Fruit fly (Drosophila melanogaster) ovary, adult (tissue): ENCODE results near the gene CG12985.
A peak's percentile ranks its signal among the peaks of the same experiment; 100 is the strongest.

Experiments used
- CG17801 ChIP-seq: fragments of 200-800 bp; optimal IDR thresholded peaks from 2 replicates; lab custom pipeline; 2019; ENCODE audit warnings: missing biosample characterization, mild to moderate bottlenecking, missing genetic modification characterization, moderate library complexity; ENCODE audit not compliant: partially characterized antibody

Gene CG12985

DNA sequence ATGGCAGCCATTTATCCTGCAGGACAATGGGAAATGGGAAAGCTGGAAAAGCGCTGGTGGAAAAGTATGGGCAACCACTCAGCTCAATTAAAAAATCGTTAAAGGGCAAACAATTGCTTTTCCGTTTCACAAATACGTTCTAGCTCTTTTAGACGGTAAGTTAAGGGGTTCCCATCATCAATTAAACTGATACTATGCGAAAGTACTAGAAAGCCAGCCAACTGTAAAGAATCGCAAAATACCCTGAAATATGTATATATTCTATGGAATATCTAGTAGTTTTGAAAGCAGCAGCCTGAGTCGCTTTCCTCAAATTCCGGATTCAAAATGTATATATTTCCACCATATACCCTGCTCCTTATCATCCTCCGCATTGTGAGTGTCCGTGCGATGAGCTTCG lies at the start of gene CG12985:
CG12985 (plus strand) TSS at position 301 of the 400 bp plus-strand sequence.
- TF ChIP-seq CG17801 (GFP tag; lab: Kevin White, UChicago), result no peak

- TF ChIP-seq CG17801 (GFP tag; lab: Kevin White, UChicago), result no peak
Observed at dm6 chrX:17833986-17834385, 49.5 kb upstream of the CG12985 start.

DNA sequence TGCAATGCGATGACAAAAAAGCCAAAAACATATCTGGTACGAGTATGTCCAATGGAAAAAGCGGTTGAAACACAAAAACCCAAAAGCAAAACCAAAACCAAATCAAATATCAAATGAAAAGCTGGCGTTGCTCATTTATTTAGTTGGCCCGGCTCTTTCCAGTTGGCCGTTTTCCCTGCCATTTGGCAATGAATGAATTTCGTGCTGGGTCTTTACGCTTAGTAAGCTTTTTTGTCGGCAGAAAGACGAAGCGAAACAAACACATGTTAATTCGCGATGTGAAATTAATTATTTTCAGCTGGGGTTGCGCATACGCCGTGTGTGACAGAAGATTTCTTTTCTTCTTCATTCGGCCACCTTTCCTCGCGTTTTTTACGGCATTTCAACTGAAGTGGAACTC lies 48.8 kb upstream of the CG12985 start:
- peak; percentile 24 for TF ChIP-seq CG17801 (GFP tag; lab: Kevin White, UChicago)

DNA sequence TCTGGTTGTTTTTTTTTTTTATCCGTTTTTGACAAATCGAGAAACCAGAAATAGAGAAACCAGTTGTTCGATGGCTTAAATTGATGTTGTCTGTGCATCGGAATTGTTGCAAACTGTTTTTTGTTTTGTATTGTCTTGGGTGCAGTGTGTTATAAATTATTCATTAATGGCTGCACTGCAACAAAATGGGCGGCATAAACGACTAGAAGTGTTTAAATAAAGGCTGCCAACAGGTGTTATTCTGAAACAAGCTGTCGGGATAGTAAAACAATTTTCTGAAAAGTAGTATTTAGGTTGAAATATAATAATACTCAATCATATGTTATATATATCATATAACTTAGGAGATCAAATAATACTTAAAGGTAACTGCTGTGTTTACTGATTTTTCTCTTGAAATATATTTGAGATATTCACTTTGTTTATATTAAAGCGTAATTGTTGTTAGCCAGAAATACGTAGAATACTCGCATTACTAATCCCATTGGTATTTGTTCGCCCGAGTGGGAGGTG lies 47.0 kb upstream of the CG12985 start:
- TF ChIP-seq CG17801 (GFP tag; lab: Kevin White, UChicago), result no peak

dm6 chrX:17841923-17842322 lies 41.6 kb upstream of the CG12985 start, which contains the start of gene Taf9:
Gene Taf9 (plus strand): TSS chrX:17842161.
- no peak for TF ChIP-seq CG17801 (GFP tag; lab: Kevin White, UChicago)

DNA sequence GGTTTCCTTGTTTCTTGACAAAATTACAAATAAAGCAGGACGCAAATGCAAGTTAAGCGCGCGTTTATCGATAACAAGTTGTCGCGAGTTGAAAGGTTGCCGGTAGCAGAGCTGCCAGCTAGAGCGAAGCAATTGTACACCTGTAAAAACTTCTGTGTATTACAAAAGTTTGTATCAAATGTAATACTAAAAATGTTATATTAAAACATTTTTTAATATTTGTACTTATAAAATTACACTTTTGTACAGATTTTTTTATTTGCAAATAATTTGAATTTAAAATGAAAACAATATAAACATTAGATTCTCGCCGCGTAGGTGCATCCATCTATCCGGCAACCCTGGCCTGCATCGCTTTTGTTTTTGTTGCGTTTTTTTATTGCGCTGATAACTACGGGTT lies 38.9 kb upstream of the CG12985 start, which contains the start of the genes CG8142 and Ucp4A:
CG8142 (minus strand) TSS at position 82 of the 400 bp plus-strand sequence.
Ucp4A (plus strand) TSS at position 327 of the 400 bp plus-strand sequence.
- peak; percentile 96 for TF ChIP-seq CG17801 (GFP tag; lab: Kevin White, UChicago)

DNA sequence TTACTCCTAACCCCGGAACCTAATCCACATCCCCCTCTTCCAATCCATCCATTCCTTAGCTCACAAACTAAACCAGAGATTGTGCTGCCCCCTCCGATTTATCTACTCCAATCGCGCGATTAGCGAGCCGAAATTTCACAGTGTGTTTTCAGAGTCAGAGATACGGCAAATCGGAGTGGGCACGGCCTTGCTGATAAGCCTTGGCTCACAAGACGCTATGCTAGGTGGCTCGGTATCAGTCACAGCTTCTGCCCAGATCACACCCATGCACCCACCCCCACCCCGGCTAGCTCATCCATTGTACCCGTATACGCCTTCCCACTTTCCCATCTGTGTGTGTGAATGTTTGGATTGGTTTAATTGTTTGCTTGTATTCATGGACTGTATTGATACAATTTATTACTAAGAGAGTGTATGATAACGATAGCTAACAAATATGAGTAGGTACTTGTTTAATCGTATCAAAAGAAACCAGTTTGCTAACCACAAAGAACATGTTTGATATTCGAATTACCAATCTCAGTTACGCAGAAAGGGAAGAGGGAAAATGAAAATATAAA lies 37.6 kb upstream of the CG12985 start:
- no peak for TF ChIP-seq CG17801 (GFP tag; lab: Kevin White, UChicago)

dm6 chrX:17850179-17850578 lies 33.3 kb upstream of the CG12985 start, which contains the start of the genes CG15814 and Spt7:
Gene CG15814 (minus strand): TSS chrX:17850342.
Gene Spt7 (plus strand): TSS chrX:17850460.
- TF ChIP-seq CG17801 (GFP tag; lab: Kevin White, UChicago), result peak; percentile 63

dm6 chrX:17852457-17852856 lies 31.1 kb upstream of the CG12985 start, which contains the start of gene CG32554:
Gene CG32554 (minus strand): TSS chrX:17852685.
- no peak for TF ChIP-seq CG17801 (GFP tag; lab: Kevin White, UChicago)

dm6 chrX:17856029-17856428 lies 27.5 kb upstream of the CG12985 start, which contains the start of gene Mco4:
Gene Mco4 (minus strand): TSS chrX:17856129.
- TF ChIP-seq CG17801 (GFP tag; lab: Kevin White, UChicago), result no peak

- TF ChIP-seq CG17801 (GFP tag; lab: Kevin White, UChicago), result peak; percentile 65
Observed at dm6 chrX:17856458-17857277, 26.9 kb upstream of the CG12985 start, which contains the start of gene Srx. Gene Srx (plus strand): TSS chrX:17856974.

- TF ChIP-seq CG17801 (GFP tag; lab: Kevin White, UChicago), result no peak
Observed at dm6 chrX:17857809-17858208, 25.7 kb upstream of the CG12985 start.

dm6 chrX:17860711-17861110 lies 22.8 kb upstream of the CG12985 start, which contains the start of the genes Arp8 and CG6769:
Gene Arp8 (minus strand): TSS chrX:17860800.
Gene CG6769 (plus strand): TSS chrX:17861002.
- TF ChIP-seq CG17801 (GFP tag; lab: Kevin White, UChicago), result peak; percentile 54

dm6 chrX:17865103-17865502 lies 18.4 kb upstream of the CG12985 start:
- TF ChIP-seq CG17801 (GFP tag; lab: Kevin White, UChicago), result no peak
